Worm (Caenorhabditis elegans): ENCODE data around the gene C50F7.5.

The C50F7.5 gene

DNA sequence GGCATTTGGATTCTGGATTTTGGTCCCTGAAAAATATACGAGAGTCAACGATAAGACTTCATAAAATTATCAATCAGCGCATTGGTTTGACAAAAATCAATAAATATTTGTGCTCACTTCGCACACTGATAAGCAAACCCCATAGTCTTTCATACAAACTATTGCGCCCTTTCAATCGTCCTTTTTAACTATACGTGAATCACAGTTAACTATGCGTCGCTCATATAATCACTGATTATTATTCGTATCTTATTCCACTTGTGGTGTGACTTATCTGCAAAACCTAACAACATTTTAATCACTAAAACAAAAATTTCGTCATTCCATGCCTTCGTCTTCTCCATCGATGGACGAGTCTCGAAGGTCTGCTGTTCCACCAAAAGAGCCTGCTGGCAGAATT lies 15.7 kb upstream of the C50F7.5 start, which contains the start of gene nhr-8 (continued):
- TF ChIP-seq nhr-102 (tag; optimal IDR thresholded peaks at IDR 0.05) (peak; percentile 40), Y75B8A.6 (GFP tag; IDR thresholded peaks at IDR 0.05) (no peak), mes-2 (tag; optimal IDR thresholded peaks at IDR 0.05; ENCODE audit: poor library complexity, severe bottlenecking) (peak; percentile 17), pqm-1 (tag; optimal IDR thresholded peaks at IDR 0.05) (peak; percentile 97), lin-1 (GFP tag; IDR thresholded peaks at IDR 0.05) (peak; percentile 67), php-3 (GFP tag; IDR thresholded peaks at IDR 0.05) (peak; percentile 81), daf-16 (GFP tag; optimal IDR thresholded peaks at IDR 0.05) (no peak), daf-16 (tag; optimal IDR thresholded peaks at IDR 0.05) (peak; percentile 80), F37D6.2 (tag; optimal IDR thresholded peaks at IDR 0.05) (no peak), R02D3.7 (tag; optimal IDR thresholded peaks at IDR 0.05) (no peak), nhr-6 (tag; optimal IDR thresholded peaks at IDR 0.05) (peak; percentile 16), mep-1 (tag; optimal IDR thresholded peaks at IDR 0.05) (peak; percentile 54), T20F7.1 (GFP tag; optimal IDR thresholded peaks at IDR 0.05) (peak; percentile 51), nhr-48 (tag; optimal IDR thresholded peaks at IDR 0.05) (peak; percentile 15), dmd-9 (GFP tag; IDR thresholded peaks at IDR 0.05) (no peak), pha-4 (GFP tag; IDR thresholded peaks at IDR 0.05) (no peak), pha-4 (tag; optimal IDR thresholded peaks at IDR 0.05) (no peak), tra-1 (GFP tag; IDR thresholded peaks at IDR 0.05) (peak; percentile 58; the same call in 1 of the 2 replicates), saeg-2 (GFP tag; IDR thresholded peaks at IDR 0.05) (0 out of 2 replicates have a peak, but pooled peaks have one; percentile 29), unc-62 (GFP tag; optimal IDR thresholded peaks at IDR 0.05 in 1 of 2) (no peak), unc-62 (tag; optimal IDR thresholded peaks at IDR 0.05) (no peak), dve-1 (tag; optimal IDR thresholded peaks at IDR 0.05; ENCODE audit: insufficient read depth) (peak; percentile 92)

DNA sequence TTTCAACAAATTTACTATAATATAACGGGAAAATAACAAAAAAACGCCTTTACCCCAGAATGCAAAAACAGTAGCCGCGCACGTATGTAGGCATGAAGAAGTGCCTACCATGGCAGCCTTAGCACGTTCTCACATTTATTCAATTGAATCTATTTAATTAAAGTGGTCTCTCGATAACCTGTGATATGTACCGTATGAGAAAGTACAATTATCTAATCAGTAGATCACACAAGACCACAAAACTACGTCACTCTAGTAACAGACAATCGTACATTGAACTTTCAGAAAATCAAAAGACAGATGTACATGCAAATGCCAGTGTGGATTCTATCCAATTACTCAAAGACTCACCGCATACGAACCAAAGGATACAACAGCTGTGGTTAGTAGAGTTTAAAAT lies 14.3 kb upstream of the C50F7.5 start:
- TF ChIP-seq mdl-1 (tag; optimal IDR thresholded peaks at IDR 0.05): no peak
- TF ChIP-seq pqm-1 (tag; optimal IDR thresholded peaks at IDR 0.05): peak; percentile 3
- TF ChIP-seq nhr-28 (tag; optimal IDR thresholded peaks at IDR 0.05): peak; percentile 3
- TF ChIP-seq unc-39 (tag; optimal IDR thresholded peaks at IDR 0.05): no peak
- TF ChIP-seq attf-4 (tag; optimal IDR thresholded peaks at IDR 0.05): no peak
- peak; percentile 39 for TF ChIP-seq dve-1 (tag; optimal IDR thresholded peaks at IDR 0.05; ENCODE audit: insufficient read depth)
- peak; percentile 93 for TF ChIP-seq aha-1 (tag)
- no peak for TF ChIP-seq snpc-1.2 (GFP tag; IDR thresholded peaks at IDR 0.05)
- TF ChIP-seq rbr-2 (tag; optimal IDR thresholded peaks at IDR 0.05): no peak
- no peak for TF ChIP-seq ceh-82 (tag; optimal IDR thresholded peaks at IDR 0.05)
- no peak for TF ChIP-seq lin-1 (GFP tag; IDR thresholded peaks at IDR 0.05)
- no peak for TF ChIP-seq daf-16 (GFP tag; optimal IDR thresholded peaks at IDR 0.05)
- TF ChIP-seq daf-16 (tag; optimal IDR thresholded peaks at IDR 0.05): peak; percentile 13
- TF ChIP-seq hlh-11 (tag; optimal IDR thresholded peaks at IDR 0.05): peak; percentile 6
- no peak for TF ChIP-seq vab-7 (GFP tag; IDR thresholded peaks at IDR 0.05)
- TF ChIP-seq dmd-9 (GFP tag; IDR thresholded peaks at IDR 0.05): no peak

DNA sequence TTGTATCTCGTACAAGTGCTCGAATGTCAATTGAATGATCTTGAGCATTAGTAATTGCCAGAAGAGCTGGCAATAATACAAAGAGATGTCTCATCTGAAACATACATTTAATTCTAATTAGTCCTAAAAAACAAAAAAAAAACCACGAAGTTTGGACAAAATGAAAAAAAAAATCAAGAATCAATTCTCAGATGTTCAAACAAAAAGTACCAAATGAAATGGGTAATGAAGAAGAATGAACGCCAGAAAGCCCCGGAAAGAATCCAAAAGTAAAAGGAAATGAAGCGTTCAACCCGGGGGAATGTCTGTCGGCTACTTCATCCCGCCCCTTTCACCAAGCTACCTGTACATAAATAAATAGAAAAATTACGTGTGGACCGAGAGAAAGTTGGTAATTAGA lies 8.6 kb upstream of the C50F7.5 start, which contains the start of gene F33D4.6:
Gene F33D4.6, minus strand, starts transcription at position 101 of the 400 bp plus-strand sequence.
- no peak for TF ChIP-seq nhr-48 (tag; optimal IDR thresholded peaks at IDR 0.05)
- TF ChIP-seq Y105C5A.15 (GFP tag; IDR thresholded peaks at IDR 0.05): no peak
- no peak for TF ChIP-seq Y5F2A.4 (GFP tag; optimal IDR thresholded peaks at IDR 0.05)
- TF ChIP-seq attf-4 (tag; optimal IDR thresholded peaks at IDR 0.05): no peak
- no peak for TF ChIP-seq pqm-1 (tag; optimal IDR thresholded peaks at IDR 0.05)
- TF ChIP-seq skn-1 (tag; optimal IDR thresholded peaks at IDR 0.05): no peak

DNA sequence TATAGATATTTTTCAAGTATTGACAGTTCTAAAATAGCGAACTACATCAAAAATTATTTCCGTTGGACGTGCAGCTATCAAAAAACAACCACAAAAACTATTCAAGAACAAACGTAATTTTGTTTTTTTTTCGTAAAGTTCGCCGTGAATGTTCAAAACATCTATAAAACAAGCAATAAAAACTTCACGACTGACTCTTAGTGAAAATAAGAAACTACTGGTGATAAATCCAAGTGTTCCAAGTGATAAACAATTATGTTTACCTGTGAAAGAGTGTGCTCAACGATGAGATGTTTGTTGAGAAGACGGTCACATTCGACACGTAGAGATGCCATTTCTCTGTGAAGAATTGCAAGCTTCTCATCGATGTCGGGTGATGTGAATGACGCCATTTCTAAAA lies 3.7 kb upstream of the C50F7.5 start, which contains the start of gene C50F7.6:
Gene C50F7.6, minus strand, starts transcription at position 394 of the 400 bp plus-strand sequence.
- no peak for TF ChIP-seq jun-1 (tag; optimal IDR thresholded peaks at IDR 0.05)
- no peak for TF ChIP-seq pha-4 (GFP tag; IDR thresholded peaks at IDR 0.05)
- no peak for TF ChIP-seq pha-4 (tag; optimal IDR thresholded peaks at IDR 0.05)
- no peak for TF ChIP-seq nhr-76 (tag; optimal IDR thresholded peaks at IDR 0.05)
- TF ChIP-seq daf-16 (GFP tag; optimal IDR thresholded peaks at IDR 0.05): peak in 1 of 2 experiments; percentile 78
- no peak for TF ChIP-seq daf-16 (tag; optimal IDR thresholded peaks at IDR 0.05)
- no peak for TF ChIP-seq lim-7 (GFP tag; IDR thresholded peaks at IDR 0.05)

Data from whole organism, L4 larva.